Worm (Caenorhabditis elegans) whole organism, young adult: ENCODE data around the gene srh-21.

ENCODE experiments used
- D2030.7 ChIP-seq: fragments of 200-800 bp; sonication (Bioruptor generic); IDR thresholded peaks from 2 replicates; pipeline ENCODE4 v1.3.6; 2022; ENCODE audit warnings: missing genetic modification reagents, missing genetic modification characterization, missing compliant biosample characterization
- F10E7.11 ChIP-seq: sonication (generic microtip); optimal IDR thresholded peaks from 2 replicates; lab custom pipeline; 2017; ENCODE audit warnings: mild to moderate bottlenecking, missing genetic modification characterization, moderate library complexity, missing compliant biosample characterization
- F55B11.4 ChIP-seq: sonication (generic microtip); optimal IDR thresholded peaks from 2 replicates; lab custom pipeline; 2016; ENCODE audit warnings: missing compliant biosample characterization, missing genetic modification characterization, borderline replicate concordance; ENCODE audit not compliant: insufficient read depth
- K11D2.4 ChIP-seq: fragments of 200-800 bp; sonication (Bioruptor generic); IDR thresholded peaks from 2 replicates; pipeline ENCODE4 v1.3.6; 2022; ENCODE audit warnings: missing genetic modification reagents, missing genetic modification characterization, missing compliant biosample characterization
- K12H6.12 ChIP-seq: fragments of 200-800 bp; sonication (Bioruptor generic); optimal IDR thresholded peaks from 2 replicates; lab custom pipeline; 2018; ENCODE audit warnings: mild to moderate bottlenecking, missing genetic modification characterization, missing compliant biosample characterization
- Y53G8AR.9 ChIP-seq: fragments of 200-800 bp; sonication (Bioruptor generic); conservative IDR thresholded peaks from 2 replicates; pipeline ENCODE4 v1.3.6; 2022; ENCODE audit warnings: missing genetic modification reagents, missing genetic modification characterization, missing compliant biosample characterization
- Y56A3A.18 ChIP-seq: fragments of 200-800 bp; sonication (Bioruptor generic); IDR thresholded peaks from 2 replicates; pipeline ENCODE4 v1.3.6; 2022; ENCODE audit warnings: missing genetic modification reagents, missing genetic modification characterization, missing compliant biosample characterization
- ama-1 ChIP-seq, 3 experiments: fragments of 150-350 bp in 1 of 3; sonication (generic microtip) in 2 of 3; optimal IDR thresholded peaks; 2 replicates each; lab custom pipeline; 2014 to 2018; ENCODE audit warnings: missing biosample characterization in 2 of 3, missing genetic modification characterization in 2 of 3, missing genetic modification reagents in 2 of 3
- aptf-3 ChIP-seq: fragments of 200-800 bp; sonication (Bioruptor generic); IDR thresholded peaks from 2 replicates; pipeline ENCODE4 v1.3.6; 2022; ENCODE audit warnings: missing genetic modification characterization, missing compliant biosample characterization
- atf-7 ChIP-seq: sonication (generic microtip); optimal IDR thresholded peaks from 2 replicates; lab custom pipeline; 2017; ENCODE audit warnings: mild to moderate bottlenecking, missing genetic modification characterization, missing compliant biosample characterization
- athp-1 ChIP-seq: sonication (generic microtip); optimal IDR thresholded peaks from 2 replicates; lab custom pipeline; 2017; ENCODE audit warnings: mild to moderate bottlenecking, missing genetic modification characterization, missing compliant biosample characterization
- attf-5 ChIP-seq: fragments of 200-800 bp; sonication (Bioruptor generic); optimal IDR thresholded peaks from 2 replicates; lab custom pipeline; 2018; ENCODE audit warnings: mild to moderate bottlenecking, missing genetic modification characterization, missing compliant biosample characterization
- bed-1 ChIP-seq: fragments of 200-800 bp; sonication (Bioruptor generic); IDR thresholded peaks from 2 replicates; pipeline ENCODE4 v1.3.6; 2022; ENCODE audit warnings: missing genetic modification reagents, missing genetic modification characterization, missing compliant biosample characterization
- ceh-100 ChIP-seq: fragments of 200-800 bp; sonication (Bioruptor generic); IDR thresholded peaks from 2 replicates; pipeline ENCODE4 v1.3.6; 2022; ENCODE audit warnings: missing genetic modification reagents, missing genetic modification characterization, missing compliant biosample characterization
- ceh-27 ChIP-seq: fragments of 200-800 bp; sonication (Bioruptor generic); optimal IDR thresholded peaks from 2 replicates; lab custom pipeline; 2018; ENCODE audit warnings: mild to moderate bottlenecking, missing genetic modification characterization, moderate library complexity, missing compliant biosample characterization
- ceh-40 ChIP-seq: fragments of 200-800 bp; sonication (Bioruptor generic); IDR thresholded peaks from 2 replicates; pipeline ENCODE4 v1.3.6; 2022; ENCODE audit warnings: missing genetic modification characterization, missing compliant biosample characterization
- ceh-79 ChIP-seq: sonication (generic microtip); optimal IDR thresholded peaks from 2 replicates; lab custom pipeline; 2017; ENCODE audit warnings: mild to moderate bottlenecking, missing genetic modification characterization, missing compliant biosample characterization
- ceh-91 ChIP-seq: fragments of 200-800 bp; sonication (Bioruptor generic); IDR thresholded peaks from 2 replicates; pipeline ENCODE4 v1.3.6; 2022; ENCODE audit warnings: missing genetic modification reagents, missing genetic modification characterization, missing compliant biosample characterization
- dox-1 ChIP-seq: fragments of 200-800 bp; sonication (Bioruptor generic); IDR thresholded peaks from 2 replicates; pipeline ENCODE4 v1.3.6; 2022; ENCODE audit warnings: missing genetic modification reagents, missing genetic modification characterization, missing compliant biosample characterization
- egl-18 ChIP-seq: fragments of 200-800 bp; sonication (Bioruptor generic); IDR thresholded peaks from 2 replicates; pipeline ENCODE4 v1.3.6; 2022; ENCODE audit warnings: missing genetic modification reagents, missing genetic modification characterization, missing compliant biosample characterization
- egrh-3 ChIP-seq: fragments of 200-800 bp; sonication (Bioruptor generic); IDR thresholded peaks from 2 replicates; pipeline ENCODE4 v1.3.6; 2022; ENCODE audit warnings: missing genetic modification reagents, missing genetic modification characterization, missing compliant biosample characterization
- him-1 ChIP-seq: sonication (generic microtip); optimal IDR thresholded peaks from 2 replicates; lab custom pipeline; 2016; ENCODE audit warnings: missing genotype, missing genetic modification reagents, missing genetic modification characterization, missing compliant biosample characterization
- hrde-1 ChIP-seq: sonication (generic microtip); optimal IDR thresholded peaks from 2 replicates; lab custom pipeline; 2016; ENCODE audit warnings: missing genetic modification characterization, mild to moderate bottlenecking, missing compliant biosample characterization, moderate library complexity, missing genotype, missing genetic modification reagents, borderline replicate concordance
- let-607 ChIP-seq, 2 experiments: fragments of 200-800 bp in 1 of 2; sonication (Bioruptor generic) in 1 of 2; sonication (generic microtip) in 1 of 2; optimal IDR thresholded peaks; 2 replicates each; lab custom pipeline; 2016 to 2018; ENCODE audit warnings: mild to moderate bottlenecking in 2 of 2, missing compliant biosample characterization in 2 of 2, missing genetic modification characterization in 2 of 2, moderate library complexity in 2 of 2, missing genotype in 1 of 2
- lin-40 ChIP-seq: sonication (generic microtip); optimal IDR thresholded peaks from 2 replicates; lab custom pipeline; 2016; ENCODE audit warnings: missing genetic modification characterization, mild to moderate bottlenecking, missing compliant biosample characterization, missing genotype, missing genetic modification reagents
- madf-10 ChIP-seq: sonication (generic microtip); optimal IDR thresholded peaks from 2 replicates; lab custom pipeline; 2016; ENCODE audit warnings: mild to moderate bottlenecking, missing genetic modification characterization, missing compliant biosample characterization
- nhr-179 ChIP-seq: sonication (generic microtip); optimal IDR thresholded peaks from 2 replicates; lab custom pipeline; 2016; ENCODE audit warnings: mild to moderate bottlenecking, missing genetic modification characterization, missing compliant biosample characterization
- nhr-80 ChIP-seq: sonication (generic microtip); optimal IDR thresholded peaks from 2 replicates; lab custom pipeline; 2016; ENCODE audit warnings: missing genetic modification characterization, missing compliant biosample characterization
- pha-4 ChIP-seq: fragments of 150-350 bp; sonication (generic microtip); optimal IDR thresholded peaks from 2 replicates; lab custom pipeline; 2014; ENCODE audit warnings: missing biosample characterization, missing genetic modification reagents, missing genetic modification characterization
- rcor-1 ChIP-seq: fragments of 200-800 bp; sonication (Bioruptor generic); IDR thresholded peaks from 2 replicates; pipeline ENCODE4 v1.3.6; 2022; ENCODE audit warnings: missing genetic modification reagents, missing genetic modification characterization, missing compliant biosample characterization
- rec-8 ChIP-seq, 2 experiments: sonication (generic microtip); optimal IDR thresholded peaks; 2 replicates each; lab custom pipeline; 2016; ENCODE audit warnings: mild to moderate bottlenecking in 2 of 2, missing genetic modification characterization in 2 of 2, missing genetic modification reagents in 2 of 2, missing genotype in 2 of 2, missing biosample characterization in 1 of 2, missing compliant biosample characterization in 1 of 2, moderate library complexity in 1 of 2
- xnd-1 ChIP-seq: sonication (generic microtip); optimal IDR thresholded peaks from 2 replicates; lab custom pipeline; 2016; ENCODE audit warnings: missing genotype, missing genetic modification reagents, missing genetic modification characterization, missing compliant biosample characterization
- ztf-18 ChIP-seq: sonication (generic microtip); optimal IDR thresholded peaks from 2 replicates; lab custom pipeline; 2016; ENCODE audit warnings: missing genotype, mild to moderate bottlenecking, missing genetic modification characterization, missing compliant biosample characterization
- ztf-26 ChIP-seq: sonication (generic microtip); optimal IDR thresholded peaks from 2 replicates; lab custom pipeline; 2017; ENCODE audit warnings: missing genetic modification characterization, missing compliant biosample characterization
- ztf-28 ChIP-seq: fragments of 200-800 bp; sonication (Bioruptor generic); IDR thresholded peaks from 2 replicates; pipeline ENCODE4 v1.3.6; 2022; ENCODE audit warnings: missing genetic modification reagents, missing genetic modification characterization, missing compliant biosample characterization

Gene srh-21

ce11 chrV:4881377-4881776, 45.1 kb upstream of the srh-21 start, which contains the start of gene str-32:
TSS of gene str-32 (minus strand) at chrV:4881477.
- TF ChIP-seq F10E7.11 (no peak), let-607 (tag; optimal IDR thresholded peaks at IDR 0.05; lab: Kevin White, UChicago) (no peak), K12H6.12 (tag; lab: Kevin White, UChicago) (no peak), F55B11.4 (tag; lab: Kevin White, UChicago) (no peak), ztf-26 (tag; lab: Kevin White, UChicago) (no peak), bed-1 (GFP tag; lab: Robert Waterston, UW) (no peak), rec-8 (tag; optimal IDR thresholded peaks at IDR 0.05; lab: Kevin White, UChicago) (no peak), ceh-79 (tag; lab: Kevin White, UChicago) (no peak)

DNA sequence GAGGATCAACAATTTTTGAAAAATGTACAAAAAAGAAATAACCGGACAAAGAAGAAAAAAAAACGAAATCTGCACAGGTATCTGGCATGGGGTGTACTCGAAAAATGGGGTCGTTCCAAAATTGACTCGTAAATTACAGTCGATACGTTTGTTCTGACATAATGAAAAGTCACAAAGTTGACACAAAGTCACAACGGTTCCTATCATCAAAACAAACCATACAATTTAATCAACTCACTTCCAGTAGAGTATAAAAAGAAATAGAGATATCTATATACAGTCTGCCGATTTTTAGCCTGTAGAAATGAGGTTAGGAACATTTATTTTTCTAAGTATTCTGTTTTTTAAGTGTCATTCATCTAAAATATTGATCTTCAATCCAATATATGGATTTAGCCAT, 42.0 kb upstream of the srh-21 start, which contains the start of gene T19H12.12:
Gene T19H12.12 (plus strand): TSS at position 301 of the 400 bp plus-strand sequence.
- TF ChIP-seq ztf-18 (tag; lab: Kevin White, UChicago), result no peak
- no peak for TF ChIP-seq rcor-1 (GFP tag; lab: Robert Waterston, UW)
- TF ChIP-seq egl-18 (GFP tag; lab: Robert Waterston, UW), result no peak
- no peak for TF ChIP-seq athp-1 (tag; lab: Kevin White, UChicago)
- no peak for TF ChIP-seq Y56A3A.18
- TF ChIP-seq aptf-3 (GFP tag; lab: Robert Waterston, UW), result no peak
- TF ChIP-seq let-607 (tag; optimal IDR thresholded peaks at IDR 0.05; lab: Kevin White, UChicago), result no peak
- TF ChIP-seq dox-1, result no peak
- TF ChIP-seq rec-8 (tag; optimal IDR thresholded peaks at IDR 0.05; lab: Kevin White, UChicago), result no peak
- TF ChIP-seq xnd-1 (tag; lab: Kevin White, UChicago), result no peak
- TF ChIP-seq attf-5 (GFP tag; lab: Kevin White, UChicago), result no peak
- no peak for TF ChIP-seq K11D2.4
- TF ChIP-seq D2030.7 (GFP tag; lab: Robert Waterston, UW), result no peak
- no peak for TF ChIP-seq ceh-91 (GFP tag; lab: Robert Waterston, UW)
- TF ChIP-seq ama-1 (optimal IDR thresholded peaks at IDR 0.05; lab: Kevin White, UChicago), result no peak
- no peak for TF ChIP-seq ama-1 (GFP tag; optimal IDR thresholded peaks at IDR 0.05; lab: Kevin White, UChicago)
- TF ChIP-seq ztf-28, result no peak
- TF ChIP-seq Y53G8AR.9 (GFP tag; lab: Robert Waterston, UW), result no peak
- no peak for TF ChIP-seq hrde-1 (tag; lab: Kevin White, UChicago)
- no peak for TF ChIP-seq nhr-179
- no peak for TF ChIP-seq ceh-100
- TF ChIP-seq, all 124 proteins: peak for 0

DNA sequence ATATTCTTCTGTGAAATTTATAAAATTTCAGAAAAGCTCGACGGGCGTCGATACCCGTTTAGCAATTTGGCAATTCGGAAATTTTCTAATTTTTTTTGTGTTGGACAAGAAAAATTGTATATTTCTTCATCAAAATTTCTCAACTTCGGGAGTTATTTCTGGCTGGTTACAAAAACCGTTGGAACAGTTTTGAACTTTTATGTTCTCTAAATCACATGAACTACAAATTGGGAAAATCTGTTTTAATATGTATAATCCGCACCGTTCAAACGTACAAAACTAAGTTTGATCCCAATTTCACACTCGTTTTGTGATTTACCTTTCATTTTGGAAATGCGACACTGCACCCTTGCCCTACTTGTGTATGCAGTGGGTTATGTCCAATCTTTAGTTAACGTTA, 41.1 kb upstream of the srh-21 start, which contains the start of gene T19H12.3:
Gene T19H12.3 (plus strand): TSS at position 301 of the 400 bp plus-strand sequence.
- TF ChIP-seq Y56A3A.18 (no peak), him-1 (tag; lab: Kevin White, UChicago) (no peak), K12H6.12 (tag; lab: Kevin White, UChicago) (no peak), madf-10 (tag; lab: Kevin White, UChicago) (no peak), atf-7 (tag; lab: Kevin White, UChicago) (no peak), dox-1 (no peak), lin-40 (no peak), K11D2.4 (no peak), F10E7.11 (no peak), egl-18 (GFP tag; lab: Robert Waterston, UW) (no peak), egrh-3 (GFP tag; lab: Robert Waterston, UW) (no peak), pha-4 (no peak), ceh-40 (GFP tag; lab: Robert Waterston, UW) (no peak)
- TF ChIP-seq, all 124 proteins: peak for 0

DNA sequence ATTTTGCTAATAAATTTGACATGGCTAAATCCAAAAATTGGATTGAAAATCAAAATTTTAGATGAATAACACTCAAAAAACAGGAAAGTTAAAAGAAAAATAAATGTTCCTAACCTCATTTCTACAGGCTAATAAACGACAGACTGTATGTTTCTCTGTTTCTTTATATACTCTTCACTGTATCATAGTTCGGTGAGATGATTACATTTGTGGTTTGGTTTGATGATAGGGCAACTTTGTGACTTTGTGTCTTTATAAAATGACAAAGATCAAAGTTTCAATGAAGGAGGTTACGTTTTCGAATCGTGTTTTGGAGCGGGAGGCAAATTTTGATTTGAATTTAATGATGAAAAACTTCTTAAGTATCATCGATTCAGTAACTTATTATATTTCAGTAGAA, 37.0 kb upstream of the srh-21 start, which contains the start of gene ugt-12:
Gene ugt-12 (minus strand): TSS at position 153 of the 400 bp plus-strand sequence.
- TF ChIP-seq ceh-27 (GFP tag; lab: Kevin White, UChicago) (no peak), nhr-80 (tag; lab: Kevin White, UChicago) (peak; percentile 71)
